Worm (Caenorhabditis elegans) whole organism, midembryonic: ENCODE results near the gene mig-23.

Experiments used
- T22C8.4 ChIP-seq: fragments of 200-800 bp; sonication (Bioruptor generic); IDR thresholded peaks from 2 replicates; pipeline ENCODE4 v1.3.6; 2022; ENCODE audit warnings: missing genetic modification characterization, missing compliant biosample characterization
- cog-1 ChIP-seq: sonication (generic microtip); optimal IDR thresholded peaks from 2 replicates; lab custom pipeline; 2016; ENCODE audit warnings: missing genetic modification characterization, missing compliant biosample characterization
- flt-1 ChIP-seq: fragments of 200-800 bp; sonication (Bioruptor generic); IDR thresholded peaks from 2 replicates; pipeline ENCODE4 v1.3.6; 2022; ENCODE audit warnings: missing genetic modification characterization, missing compliant biosample characterization
- klf-2 ChIP-seq: fragments of 200-800 bp; sonication (Bioruptor generic); conservative IDR thresholded peaks from 2 replicates; pipeline ENCODE4 v1.3.6; 2022; ENCODE audit warnings: missing genetic modification reagents, missing genetic modification characterization, missing compliant biosample characterization
- med-1 ChIP-seq: sonication (generic microtip); optimal IDR thresholded peaks from 2 replicates; lab custom pipeline; 2017; ENCODE audit warnings: missing genetic modification characterization, mild to moderate bottlenecking, missing compliant biosample characterization, antibody characterized with exemption, missing genetic modification reagents; ENCODE audit not compliant: insufficient read depth
- ref-1 ChIP-seq: fragments of 200-800 bp; sonication (Bioruptor generic); conservative IDR thresholded peaks from 2 replicates; pipeline ENCODE4 v1.3.6; 2022; ENCODE audit warnings: missing genetic modification reagents, missing genetic modification characterization, missing compliant biosample characterization
- tab-1 ChIP-seq: fragments of 200-800 bp; sonication (Bioruptor generic); IDR thresholded peaks from 2 replicates; pipeline ENCODE4 v1.3.6; 2022; ENCODE audit warnings: missing genetic modification characterization, missing compliant biosample characterization
- ztf-23 ChIP-seq: fragments of 200-800 bp; sonication (Bioruptor generic); IDR thresholded peaks from 2 replicates; pipeline ENCODE4 v1.3.6; 2022; ENCODE audit warnings: missing genetic modification reagents, missing genetic modification characterization, missing compliant biosample characterization
- ztf-29 ChIP-seq: fragments of 200-800 bp; sonication (Bioruptor generic); IDR thresholded peaks from 2 replicates; pipeline ENCODE4 v1.3.6; 2022; ENCODE audit warnings: missing genetic modification reagents, missing genetic modification characterization, missing compliant biosample characterization

ce11 chrX:5903896-5904295, 44.8 kb downstream of the mig-23 start:
- TF ChIP-seq flt-1 (GFP tag; lab: Robert Waterston, UW): no peak
- TF ChIP-seq klf-2 (GFP tag; lab: Robert Waterston, UW): no peak
- no peak for TF ChIP-seq ztf-29 (GFP tag; lab: Robert Waterston, UW)
- TF ChIP-seq med-1 (GFP tag; lab: Kevin White, UChicago): no peak
- TF ChIP-seq ref-1 (GFP tag; lab: Robert Waterston, UW): no peak
- TF ChIP-seq tab-1 (GFP tag; lab: Robert Waterston, UW): no peak
- TF ChIP-seq T22C8.4 (GFP tag; lab: Robert Waterston, UW): no peak
- no peak for TF ChIP-seq cog-1 (tag; lab: Kevin White, UChicago)
- TF ChIP-seq ztf-23: no peak
